Worm (Caenorhabditis elegans): ENCODE data around the gene glrx-3.

glrx-3 gene

DNA sequence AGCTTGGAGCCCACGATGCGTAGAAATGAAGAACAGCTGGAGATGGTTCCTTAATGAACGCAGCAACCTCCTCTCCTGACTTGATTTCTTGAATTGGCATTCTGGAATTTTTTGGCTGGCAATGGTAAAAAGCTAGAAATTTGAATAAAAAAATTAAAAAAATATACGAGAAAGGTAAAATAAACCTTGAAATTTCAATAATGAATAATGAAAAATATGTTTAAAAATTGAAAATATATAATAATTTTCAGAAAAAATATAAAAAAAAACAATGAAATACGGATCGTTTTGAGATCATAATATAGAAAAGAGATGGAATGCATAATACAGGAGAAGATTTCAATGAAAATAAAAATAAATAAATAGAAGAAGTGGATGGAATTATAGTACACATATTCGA lies at the start of gene glrx-3:
TSS of gene glrx-3 (minus strand) at position 101 of the 400 bp plus-strand sequence.
- TF ChIP-seq B0310.2 (tag; optimal IDR thresholded peaks at IDR 0.05) (no peak), ets-7 (tag; optimal IDR thresholded peaks at IDR 0.05) (no peak), ceh-13 (GFP tag; optimal IDR thresholded peaks at IDR 0.05) (no peak), tbx-11 (GFP tag; IDR thresholded peaks at IDR 0.05) (no peak), hnd-1 (tag; optimal IDR thresholded peaks at IDR 0.05) (no peak), hmbx-1 (tag; optimal IDR thresholded peaks at IDR 0.05) (no peak), ama-1 (optimal IDR thresholded peaks at IDR 0.05) (no peak), aly-1 (tag; optimal IDR thresholded peaks at IDR 0.05) (no peak), ceh-36 (tag; optimal IDR thresholded peaks at IDR 0.05) (no peak), pes-1 (GFP tag; IDR thresholded peaks at IDR 0.05) (no peak), hmg-4 (GFP tag; optimal IDR thresholded peaks at IDR 0.05) (no peak), F13C5.2 (tag; optimal IDR thresholded peaks at IDR 0.05) (no peak), sea-1 (GFP tag; conservative IDR thresholded peaks at IDR 0.05) (no peak), flt-1 (GFP tag; IDR thresholded peaks at IDR 0.05) (no peak), scrt-1 (GFP tag; IDR thresholded peaks at IDR 0.05) (no peak), tra-4 (tag; optimal IDR thresholded peaks at IDR 0.05) (no peak), tbx-37 (GFP tag; conservative IDR thresholded peaks at IDR 0.05) (no peak)

DNA sequence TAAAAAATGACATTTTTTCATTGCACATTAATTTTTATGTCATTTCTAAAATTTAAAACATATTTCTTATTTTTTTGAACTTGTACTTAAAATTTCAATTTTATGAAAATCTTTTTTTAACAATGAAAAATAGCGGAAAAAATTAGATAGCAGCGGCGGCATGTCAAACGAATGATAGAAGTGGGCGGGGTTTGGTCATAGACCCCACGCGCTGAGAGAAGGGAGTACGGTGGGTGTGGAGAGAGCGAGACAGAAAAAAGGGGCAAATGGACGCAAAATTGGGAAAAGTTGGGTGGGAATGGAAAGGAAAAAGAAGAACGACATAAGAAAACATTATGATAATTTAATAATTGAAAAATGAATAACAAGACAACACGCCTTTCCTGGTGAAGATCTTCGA lies 46.8 kb upstream of the glrx-3 start:
- TF ChIP-seq tra-4 (tag; optimal IDR thresholded peaks at IDR 0.05): no peak
- TF ChIP-seq tbx-11 (GFP tag; IDR thresholded peaks at IDR 0.05): no peak
- TF ChIP-seq pes-1 (GFP tag; IDR thresholded peaks at IDR 0.05): no peak
- TF ChIP-seq F13C5.2 (tag; optimal IDR thresholded peaks at IDR 0.05): no peak
- TF ChIP-seq tbx-37 (GFP tag; conservative IDR thresholded peaks at IDR 0.05): no peak
- TF ChIP-seq ets-7 (tag; optimal IDR thresholded peaks at IDR 0.05): no peak
- no peak for TF ChIP-seq ceh-13 (GFP tag; optimal IDR thresholded peaks at IDR 0.05)
- TF ChIP-seq ama-1 (optimal IDR thresholded peaks at IDR 0.05): no peak

DNA sequence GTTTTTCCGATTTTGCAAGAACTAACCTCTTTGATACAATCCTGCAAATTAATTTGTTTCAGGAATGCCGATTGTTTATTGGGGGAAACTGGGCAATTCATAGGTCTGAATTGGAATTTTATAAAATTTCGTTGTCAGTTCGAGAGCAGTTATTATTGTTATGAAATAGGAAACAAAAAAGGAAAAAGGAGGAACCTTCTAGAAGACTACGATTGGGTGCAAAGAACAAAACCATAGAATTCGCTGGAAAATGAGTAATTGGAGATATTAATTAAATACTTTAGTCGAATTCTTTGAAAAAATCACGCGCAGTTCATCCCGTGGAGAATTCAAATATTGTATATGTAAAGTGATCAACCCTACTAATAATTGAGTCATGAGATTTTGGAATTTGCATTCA lies 46.3 kb upstream of the glrx-3 start, which contains the start of gene F13A2.9:
TSS of gene F13A2.9 (minus strand) at position 101 of the 400 bp plus-strand sequence.
- no peak for TF ChIP-seq ets-7 (tag; optimal IDR thresholded peaks at IDR 0.05)
- TF ChIP-seq ama-1 (optimal IDR thresholded peaks at IDR 0.05): no peak

DNA sequence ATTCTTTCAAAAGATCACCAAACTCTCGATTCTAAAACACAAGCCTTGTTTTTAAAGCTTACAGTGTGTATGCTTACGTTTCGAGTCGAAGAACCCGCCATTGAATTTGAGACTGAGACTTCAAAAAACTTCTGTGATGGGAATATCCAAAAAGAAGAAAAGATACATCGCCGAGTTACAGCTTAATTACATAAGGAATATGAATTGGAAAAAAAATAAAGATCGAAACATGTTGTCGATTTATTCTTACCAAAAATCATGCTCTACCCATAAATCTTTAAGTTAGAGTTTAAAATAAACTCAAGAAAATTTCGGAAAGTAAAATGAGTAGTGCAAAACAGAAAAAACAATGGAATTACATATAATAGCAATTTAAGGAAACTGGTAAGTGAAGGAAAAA lies 45.1 kb upstream of the glrx-3 start, which contains the start of gene F13A2.10:
TSS of gene F13A2.10 (minus strand) at position 101 of the 400 bp plus-strand sequence.
- TF ChIP-seq hmbx-1 (tag; optimal IDR thresholded peaks at IDR 0.05) (no peak), ama-1 (optimal IDR thresholded peaks at IDR 0.05) (no peak), B0310.2 (tag; optimal IDR thresholded peaks at IDR 0.05) (no peak), hnd-1 (tag; optimal IDR thresholded peaks at IDR 0.05) (no peak), pes-1 (GFP tag; IDR thresholded peaks at IDR 0.05) (no peak), ets-7 (tag; optimal IDR thresholded peaks at IDR 0.05) (no peak), ceh-13 (GFP tag; optimal IDR thresholded peaks at IDR 0.05) (no peak), tbx-11 (GFP tag; IDR thresholded peaks at IDR 0.05) (no peak), aly-1 (tag; optimal IDR thresholded peaks at IDR 0.05) (no peak), tra-4 (tag; optimal IDR thresholded peaks at IDR 0.05) (no peak), flt-1 (GFP tag; IDR thresholded peaks at IDR 0.05) (no peak), scrt-1 (GFP tag; IDR thresholded peaks at IDR 0.05) (no peak), ceh-36 (tag; optimal IDR thresholded peaks at IDR 0.05) (no peak), tbx-37 (GFP tag; conservative IDR thresholded peaks at IDR 0.05) (no peak), sea-1 (GFP tag; conservative IDR thresholded peaks at IDR 0.05) (no peak), hmg-4 (GFP tag; optimal IDR thresholded peaks at IDR 0.05) (no peak)

DNA sequence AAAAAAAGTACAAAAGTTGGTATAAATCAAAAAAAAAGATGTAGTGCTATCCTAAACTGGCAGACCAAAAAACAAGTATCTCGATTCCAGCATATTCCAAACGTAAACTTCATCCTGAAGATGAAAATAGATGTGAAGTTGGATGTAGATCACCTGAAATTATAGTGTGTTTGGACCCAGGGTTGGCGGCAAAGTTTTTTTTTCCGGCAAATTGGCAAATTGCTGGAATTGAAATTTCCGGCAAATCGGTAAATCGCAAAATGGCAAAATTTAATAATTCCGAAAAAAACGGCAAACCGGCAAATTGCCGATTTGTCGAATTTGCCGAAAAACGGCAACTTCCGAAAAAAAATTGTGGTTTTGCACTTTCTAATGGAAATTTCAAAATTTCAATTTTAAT lies 43.4 kb upstream of the glrx-3 start, which contains the start of gene F13A2.2:
TSS of gene F13A2.2 (minus strand) at position 101 of the 400 bp plus-strand sequence.
- TF ChIP-seq B0310.2 (tag; optimal IDR thresholded peaks at IDR 0.05): no peak
- no peak for TF ChIP-seq hnd-1 (tag; optimal IDR thresholded peaks at IDR 0.05)
- no peak for TF ChIP-seq ceh-36 (tag; optimal IDR thresholded peaks at IDR 0.05)
- no peak for TF ChIP-seq tbx-37 (GFP tag; conservative IDR thresholded peaks at IDR 0.05)
- no peak for TF ChIP-seq aly-1 (tag; optimal IDR thresholded peaks at IDR 0.05)
- TF ChIP-seq ama-1 (optimal IDR thresholded peaks at IDR 0.05): no peak
- TF ChIP-seq tra-4 (tag; optimal IDR thresholded peaks at IDR 0.05): no peak
- no peak for TF ChIP-seq F13C5.2 (tag; optimal IDR thresholded peaks at IDR 0.05)
- no peak for TF ChIP-seq ets-7 (tag; optimal IDR thresholded peaks at IDR 0.05)
- no peak for TF ChIP-seq hmbx-1 (tag; optimal IDR thresholded peaks at IDR 0.05)
- no peak for TF ChIP-seq sea-1 (GFP tag; conservative IDR thresholded peaks at IDR 0.05)
- no peak for TF ChIP-seq hmg-4 (GFP tag; optimal IDR thresholded peaks at IDR 0.05)
- no peak for TF ChIP-seq flt-1 (GFP tag; IDR thresholded peaks at IDR 0.05)
- no peak for TF ChIP-seq pes-1 (GFP tag; IDR thresholded peaks at IDR 0.05)
- TF ChIP-seq tbx-11 (GFP tag; IDR thresholded peaks at IDR 0.05): no peak
- no peak for TF ChIP-seq ceh-13 (GFP tag; optimal IDR thresholded peaks at IDR 0.05)
- no peak for TF ChIP-seq scrt-1 (GFP tag; IDR thresholded peaks at IDR 0.05)

DNA sequence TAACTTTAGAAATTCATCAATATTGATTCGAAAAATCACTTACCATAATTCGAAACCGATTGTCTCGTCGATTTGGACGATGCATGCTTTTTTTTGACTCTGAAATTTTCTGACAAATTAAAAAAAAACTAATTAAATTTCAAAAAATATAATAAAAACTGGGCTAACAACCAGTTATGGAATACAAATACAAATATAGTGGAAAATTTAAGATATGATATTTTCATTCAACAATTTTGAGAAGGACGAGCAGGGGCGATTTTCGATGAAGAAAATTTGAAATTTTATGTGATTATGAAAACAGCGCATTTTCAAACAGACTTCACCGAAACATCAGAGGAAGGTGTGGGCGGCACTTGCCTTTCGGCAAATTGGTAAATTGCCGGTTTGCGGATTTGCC lies 41.2 kb upstream of the glrx-3 start, which contains the start of gene F13A2.1:
TSS of gene F13A2.1 (minus strand) at position 101 of the 400 bp plus-strand sequence.
- no peak for TF ChIP-seq flt-1 (GFP tag; IDR thresholded peaks at IDR 0.05)
- no peak for TF ChIP-seq F13C5.2 (tag; optimal IDR thresholded peaks at IDR 0.05)
- no peak for TF ChIP-seq hmg-4 (GFP tag; optimal IDR thresholded peaks at IDR 0.05)
- no peak for TF ChIP-seq sea-1 (GFP tag; conservative IDR thresholded peaks at IDR 0.05)
- TF ChIP-seq scrt-1 (GFP tag; IDR thresholded peaks at IDR 0.05): no peak
- TF ChIP-seq ceh-13 (GFP tag; optimal IDR thresholded peaks at IDR 0.05): no peak
- no peak for TF ChIP-seq ets-7 (tag; optimal IDR thresholded peaks at IDR 0.05)
- no peak for TF ChIP-seq hmbx-1 (tag; optimal IDR thresholded peaks at IDR 0.05)
- TF ChIP-seq tbx-11 (GFP tag; IDR thresholded peaks at IDR 0.05): no peak
- no peak for TF ChIP-seq pes-1 (GFP tag; IDR thresholded peaks at IDR 0.05)
- TF ChIP-seq tbx-37 (GFP tag; conservative IDR thresholded peaks at IDR 0.05): no peak
- no peak for TF ChIP-seq aly-1 (tag; optimal IDR thresholded peaks at IDR 0.05)
- no peak for TF ChIP-seq ama-1 (optimal IDR thresholded peaks at IDR 0.05)
- TF ChIP-seq ceh-36 (tag; optimal IDR thresholded peaks at IDR 0.05): no peak
- TF ChIP-seq hnd-1 (tag; optimal IDR thresholded peaks at IDR 0.05): no peak
- TF ChIP-seq B0310.2 (tag; optimal IDR thresholded peaks at IDR 0.05): no peak

DNA sequence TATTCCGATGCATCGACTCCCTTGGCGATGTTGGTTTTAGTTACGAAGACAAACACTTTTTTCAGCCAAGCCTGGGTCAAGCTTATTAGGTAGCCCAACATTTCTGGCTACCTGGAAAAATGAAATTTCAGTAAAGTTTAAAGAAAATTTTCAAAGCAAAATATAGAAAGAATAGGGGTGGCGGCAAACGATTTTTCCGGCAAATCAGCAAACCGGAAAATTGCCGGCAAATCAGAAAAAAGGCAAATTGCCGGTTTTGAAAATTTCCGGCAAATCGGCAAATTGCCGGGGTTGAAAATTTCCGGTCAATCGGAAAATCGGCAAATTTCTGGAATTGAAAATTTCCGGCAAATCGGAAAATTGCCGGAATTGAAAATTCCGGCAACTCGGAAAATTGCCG lies 36.5 kb upstream of the glrx-3 start, which contains the start of gene F32D1.8:
TSS of gene F32D1.8 (minus strand) at position 101 of the 400 bp plus-strand sequence.
- TF ChIP-seq hmg-4 (GFP tag; optimal IDR thresholded peaks at IDR 0.05) (no peak), pes-1 (GFP tag; IDR thresholded peaks at IDR 0.05) (no peak), flt-1 (GFP tag; IDR thresholded peaks at IDR 0.05) (no peak), ceh-13 (GFP tag; optimal IDR thresholded peaks at IDR 0.05) (no peak), aly-1 (tag; optimal IDR thresholded peaks at IDR 0.05) (no peak), ama-1 (optimal IDR thresholded peaks at IDR 0.05) (no peak), ceh-36 (tag; optimal IDR thresholded peaks at IDR 0.05) (no peak), sea-1 (GFP tag; conservative IDR thresholded peaks at IDR 0.05) (no peak), tbx-11 (GFP tag; IDR thresholded peaks at IDR 0.05) (no peak), hmbx-1 (tag; optimal IDR thresholded peaks at IDR 0.05) (no peak), hnd-1 (tag; optimal IDR thresholded peaks at IDR 0.05) (no peak), F13C5.2 (tag; optimal IDR thresholded peaks at IDR 0.05) (no peak), B0310.2 (tag; optimal IDR thresholded peaks at IDR 0.05) (no peak), ets-7 (tag; optimal IDR thresholded peaks at IDR 0.05) (no peak), tra-4 (tag; optimal IDR thresholded peaks at IDR 0.05) (no peak), tbx-37 (GFP tag; conservative IDR thresholded peaks at IDR 0.05) (no peak), scrt-1 (GFP tag; IDR thresholded peaks at IDR 0.05) (no peak)

All from whole organism, early embryonic.